Fruit fly (Drosophila melanogaster) whole organism, wandering third instar larva: Measurements from ENCODE around the gene spi.
A peak's percentile ranks its signal among the peaks of the same experiment; 100 is the strongest.

Experiments
- Dfd ChIP-seq: fragments of >200 bp; optimal IDR thresholded peaks from 2 replicates; lab custom pipeline; 2017; ENCODE audit warnings: missing biosample characterization, missing genetic modification characterization
- Dif ChIP-seq: fragments of 200-275, 200-300 bp; sonication (Bioruptor generic); optimal IDR thresholded peaks from 2 replicates; lab custom pipeline; 2018; ENCODE audit warnings: missing biosample characterization, missing genetic modification characterization; ENCODE audit not compliant: partially characterized antibody
- Hr78 ChIP-seq: fragments of >200 bp; optimal IDR thresholded peaks from 2 replicates; lab custom pipeline; 2017; ENCODE audit warnings: missing biosample characterization, missing genetic modification characterization
- Jra ChIP-seq: sonication (Bioruptor generic); optimal IDR thresholded peaks from 2 replicates; lab custom pipeline; 2016; ENCODE audit warnings: missing biosample characterization, missing genetic modification characterization
- br ChIP-seq: fragments of 200-800 bp; sonication (Bioruptor generic); optimal IDR thresholded peaks from 2 replicates; lab custom pipeline; 2016; ENCODE audit warnings: missing biosample characterization, missing genetic modification characterization
- dmrt93B ChIP-seq: fragments of 200-800 bp; sonication (Bioruptor generic); optimal IDR thresholded peaks from 2 replicates; lab custom pipeline; 2018; ENCODE audit warnings: missing biosample characterization, mild to moderate bottlenecking, missing genetic modification characterization
- ey ChIP-seq: fragments of 200-800 bp; sonication (Bioruptor generic); optimal IDR thresholded peaks from 2 replicates; lab custom pipeline; 2016; ENCODE audit warnings: missing biosample characterization, missing genetic modification characterization
- h ChIP-seq: fragments of 200-800 bp; sonication (Bioruptor generic); optimal IDR thresholded peaks from 3 replicates; lab custom pipeline; 2016; ENCODE audit warnings: missing biosample characterization, mild to moderate bottlenecking, missing genetic modification characterization
- pan ChIP-seq: fragments of >200 bp; optimal IDR thresholded peaks from 2 replicates; lab custom pipeline; 2017
- psq ChIP-seq: fragments of 200-800 bp; sonication (Bioruptor generic); optimal IDR thresholded peaks from 3 replicates; lab custom pipeline; 2017; ENCODE audit warnings: missing biosample characterization, mild to moderate bottlenecking, missing genetic modification characterization, moderate library complexity
- sage ChIP-seq: fragments of 200-800 bp; sonication (Bioruptor generic); optimal IDR thresholded peaks from 2 replicates; lab custom pipeline; 2016; ENCODE audit warnings: missing biosample characterization, mild to moderate bottlenecking, missing genetic modification characterization
- tai ChIP-seq: sonication (Bioruptor generic); optimal IDR thresholded peaks from 2 replicates; lab custom pipeline; 2016; ENCODE audit warnings: missing biosample characterization, missing genetic modification characterization
- usp ChIP-seq: fragments of >200 bp; optimal IDR thresholded peaks from 2 replicates; lab custom pipeline; 2017; ENCODE audit warnings: missing biosample characterization, missing genetic modification characterization

- no peak for TF ChIP-seq dmrt93B
- TF ChIP-seq pan (lab: Kevin White, UChicago), result no peak
- TF ChIP-seq Hr78, result no peak
- no peak for TF ChIP-seq psq
- TF ChIP-seq Jra (GFP tag; lab: Kevin White, UChicago), result no peak
- TF ChIP-seq h (GFP tag; lab: Kevin White, UChicago), result peak; percentile 51
- TF ChIP-seq sage (GFP tag; lab: Kevin White, UChicago), result no peak
- peak; percentile 1 for TF ChIP-seq ey
- TF ChIP-seq usp (GFP tag; lab: Kevin White, UChicago), result no peak
- TF ChIP-seq Dfd (GFP tag; lab: Kevin White, UChicago), result no peak
- no peak for TF ChIP-seq Dif (GFP tag; lab: Kevin White, UChicago)
- no peak for TF ChIP-seq br (GFP tag; lab: Kevin White, UChicago)
- TF ChIP-seq tai (GFP tag; lab: Kevin White, UChicago), result no peak
These were observed 2.8 kb downstream of the spi start for dm6 chr2L:19574364-19574763.
